Fruit fly (Drosophila melanogaster) whole organism, prepupa: Measurements from ENCODE around the gene DnaJ-1.
A peak's percentile ranks its signal among the peaks of the same experiment; 100 is the strongest.

Experiments used
- CG10631 ChIP-seq: fragments of 200-800 bp; sonication (Bioruptor generic); optimal IDR thresholded peaks from 2 replicates; lab custom pipeline; 2016; ENCODE audit warnings: missing biosample characterization, missing genetic modification characterization
- CG10669 ChIP-seq: fragments of 200-800 bp; sonication (Bioruptor generic); optimal IDR thresholded peaks from 3 replicates; lab custom pipeline; 2018; ENCODE audit warnings: missing biosample characterization, mild to moderate bottlenecking, missing genetic modification characterization, moderate library complexity
- CG11762 ChIP-seq: fragments of 200-800 bp; sonication (Bioruptor generic); optimal IDR thresholded peaks from 3 replicates; lab custom pipeline; 2016; ENCODE audit warnings: missing biosample characterization, missing genetic modification characterization; ENCODE audit not compliant: insufficient read depth
- CG15336 ChIP-seq: fragments of 200-800 bp; sonication (Bioruptor generic); IDR thresholded peaks from 2 replicates; pipeline ENCODE4 v1.3.6; 2022; ENCODE audit warnings: missing biosample characterization, missing genetic modification characterization
- CG1621 ChIP-seq: fragments of 200-800 bp; sonication (Bioruptor generic); optimal IDR thresholded peaks from 3 replicates; lab custom pipeline; 2018; ENCODE audit warnings: missing biosample characterization, mild to moderate bottlenecking, missing genetic modification characterization
- CG16779 ChIP-seq: fragments of 200-800 bp; sonication (Bioruptor generic); optimal IDR thresholded peaks from 3 replicates; lab custom pipeline; 2017; ENCODE audit warnings: missing biosample characterization, mild to moderate bottlenecking, missing genetic modification characterization
- CG3032 ChIP-seq: fragments of 200-800 bp; optimal IDR thresholded peaks from 2 replicates; lab custom pipeline; 2019; ENCODE audit warnings: missing biosample characterization, mild to moderate bottlenecking, missing genetic modification characterization, moderate library complexity
- CG31627 ChIP-seq: fragments of 200-800 bp; sonication (Bioruptor generic); optimal IDR thresholded peaks from 3 replicates; lab custom pipeline; 2016; ENCODE audit warnings: missing biosample characterization, missing genetic modification characterization
- CG32006 ChIP-seq: fragments of 200-800 bp; sonication (Bioruptor generic); optimal IDR thresholded peaks from 3 replicates; lab custom pipeline; 2017; ENCODE audit warnings: missing biosample characterization, mild to moderate bottlenecking, missing genetic modification characterization
- CG6163 ChIP-seq: fragments of 200-800 bp; sonication (Bioruptor generic); IDR thresholded peaks from 3 replicates; pipeline ENCODE4 v1.3.6; 2022; ENCODE audit warnings: missing biosample characterization, missing genetic modification characterization
- CG6276 ChIP-seq: fragments of 200-800 bp; sonication (Bioruptor generic); optimal IDR thresholded peaks from 2 replicates; lab custom pipeline; 2017; ENCODE audit warnings: missing biosample characterization, mild to moderate bottlenecking, missing genetic modification characterization
- CG6792 ChIP-seq: fragments of 200-800 bp; sonication (Bioruptor generic); optimal IDR thresholded peaks from 3 replicates; lab custom pipeline; 2016; ENCODE audit warnings: missing biosample characterization, missing genetic modification characterization
- CG6808 ChIP-seq: fragments of 200-800 bp; sonication (Bioruptor generic); optimal IDR thresholded peaks from 3 replicates; lab custom pipeline; 2017; ENCODE audit warnings: missing biosample characterization, missing genetic modification characterization, mild to moderate bottlenecking, moderate library complexity, missing genetic modification reagents
- CG7368 ChIP-seq: fragments of 200-800 bp; sonication (Bioruptor generic); optimal IDR thresholded peaks from 3 replicates; lab custom pipeline; 2016; ENCODE audit warnings: missing biosample characterization, missing genetic modification characterization
- CG8119 ChIP-seq: fragments of 200-800 bp; sonication (Bioruptor generic); IDR thresholded peaks from 3 replicates; pipeline ENCODE4 v1.3.6; 2022; ENCODE audit warnings: missing biosample characterization, missing genetic modification characterization
- CG8632 ChIP-seq: fragments of 200-800 bp; sonication (Bioruptor generic); optimal IDR thresholded peaks from 3 replicates; lab custom pipeline; 2016; ENCODE audit warnings: missing biosample characterization, missing genetic modification characterization
- CG9139 ChIP-seq: fragments of 200-800 bp; sonication (Bioruptor generic); optimal IDR thresholded peaks from 3 replicates; lab custom pipeline; 2017; ENCODE audit warnings: missing biosample characterization, mild to moderate bottlenecking, missing genetic modification characterization
- Eip75B ChIP-seq: fragments of 200-800 bp; sonication (Bioruptor generic); optimal IDR thresholded peaks from 3 replicates; lab custom pipeline; 2016; ENCODE audit warnings: missing biosample characterization, missing genetic modification characterization
- Eip78C ChIP-seq: fragments of 200-800 bp; sonication (Bioruptor generic); peaks from one replicate; lab custom pipeline; 2016; ENCODE audit warnings: missing biosample characterization, missing genetic modification characterization
- Ets21C ChIP-seq: fragments of 200-800 bp; sonication (Bioruptor generic); optimal IDR thresholded peaks from 3 replicates; lab custom pipeline; 2016; ENCODE audit warnings: missing biosample characterization, missing genetic modification characterization
- Hr39 ChIP-seq: fragments of 200-800 bp; sonication (Bioruptor generic); optimal IDR thresholded peaks from 2 replicates; lab custom pipeline; 2016; ENCODE audit warnings: missing biosample characterization, missing genetic modification characterization
- Smox ChIP-seq: fragments of 200-800 bp; sonication (Bioruptor generic); optimal IDR thresholded peaks from 3 replicates; lab custom pipeline; 2016; ENCODE audit warnings: missing biosample characterization, missing genetic modification characterization
- Sox102F ChIP-seq: fragments of 200-800 bp; sonication (Bioruptor generic); optimal IDR thresholded peaks from 2 replicates; lab custom pipeline; 2016; ENCODE audit warnings: missing biosample characterization, mild to moderate bottlenecking, missing genetic modification characterization
- Sox14 ChIP-seq: fragments of 200-800 bp; sonication (Bioruptor generic); optimal IDR thresholded peaks from 3 replicates; lab custom pipeline; 2016; ENCODE audit warnings: missing biosample characterization, missing genetic modification characterization
- Sox15 ChIP-seq: fragments of 200-800 bp; sonication (Bioruptor generic); optimal IDR thresholded peaks from 3 replicates; lab custom pipeline; 2016; ENCODE audit warnings: missing biosample characterization, missing genetic modification characterization
- achi ChIP-seq: fragments of 200-800 bp; sonication (Bioruptor generic); optimal IDR thresholded peaks from 3 replicates; lab custom pipeline; 2016; ENCODE audit warnings: missing biosample characterization, missing genetic modification characterization
- acj6 ChIP-seq: fragments of 200-800 bp; sonication (Bioruptor generic); optimal IDR thresholded peaks from 3 replicates; lab custom pipeline; 2016; ENCODE audit warnings: missing biosample characterization, missing genetic modification characterization
- cyc ChIP-seq: fragments of 200-800 bp; sonication (Bioruptor generic); optimal IDR thresholded peaks from 3 replicates; lab custom pipeline; 2016; ENCODE audit warnings: missing biosample characterization, missing genetic modification characterization
- dac ChIP-seq: fragments of 200-800 bp; sonication (Bioruptor generic); optimal IDR thresholded peaks from 2 replicates; lab custom pipeline; 2017; ENCODE audit warnings: missing biosample characterization, mild to moderate bottlenecking, missing genetic modification characterization
- dsx ChIP-seq: fragments of 200-800 bp; optimal IDR thresholded peaks from 3 replicates; lab custom pipeline; 2019; ENCODE audit warnings: missing biosample characterization, mild to moderate bottlenecking, missing genetic modification characterization, moderate library complexity; ENCODE audit not compliant: poor library complexity, severe bottlenecking
- eg ChIP-seq: fragments of 200-800 bp; sonication (Bioruptor generic); IDR thresholded peaks from 3 replicates; pipeline ENCODE4 v1.3.6; 2022; ENCODE audit warnings: missing biosample characterization, missing genetic modification characterization
- esn ChIP-seq: fragments of 200-800 bp; sonication (Bioruptor generic); optimal IDR thresholded peaks from 2 replicates; lab custom pipeline; 2016; ENCODE audit warnings: missing biosample characterization, mild to moderate bottlenecking, missing genetic modification characterization, moderate library complexity
- fd59A ChIP-seq: fragments of 200-800 bp; sonication (Bioruptor generic); optimal IDR thresholded peaks from 2 replicates; lab custom pipeline; 2017; ENCODE audit warnings: missing biosample characterization, mild to moderate bottlenecking, missing genetic modification characterization, missing genetic modification reagents
- fkh ChIP-seq: fragments of 200-800 bp; sonication (Bioruptor generic); optimal IDR thresholded peaks from 3 replicates; lab custom pipeline; 2017; ENCODE audit warnings: missing biosample characterization, mild to moderate bottlenecking, missing genetic modification characterization, moderate library complexity
- lz ChIP-seq: fragments of 200-800 bp; sonication (Bioruptor generic); optimal IDR thresholded peaks from 3 replicates; lab custom pipeline; 2016; ENCODE audit warnings: missing biosample characterization, missing genetic modification characterization
- svp ChIP-seq: fragments of 200-800 bp; sonication (Bioruptor generic); peaks from one replicate; lab custom pipeline; 2016; ENCODE audit warnings: missing biosample characterization, missing genetic modification characterization
- topi ChIP-seq: fragments of 200-800 bp; sonication (Bioruptor generic); optimal IDR thresholded peaks from 3 replicates; lab custom pipeline; 2016; ENCODE audit warnings: missing biosample characterization, missing genetic modification characterization
- vri ChIP-seq: fragments of 200-800 bp; sonication (Bioruptor generic); optimal IDR thresholded peaks from 3 replicates; lab custom pipeline; 2016; ENCODE audit warnings: missing biosample characterization, mild to moderate bottlenecking, missing genetic modification characterization

The DnaJ-1 gene

DNA sequence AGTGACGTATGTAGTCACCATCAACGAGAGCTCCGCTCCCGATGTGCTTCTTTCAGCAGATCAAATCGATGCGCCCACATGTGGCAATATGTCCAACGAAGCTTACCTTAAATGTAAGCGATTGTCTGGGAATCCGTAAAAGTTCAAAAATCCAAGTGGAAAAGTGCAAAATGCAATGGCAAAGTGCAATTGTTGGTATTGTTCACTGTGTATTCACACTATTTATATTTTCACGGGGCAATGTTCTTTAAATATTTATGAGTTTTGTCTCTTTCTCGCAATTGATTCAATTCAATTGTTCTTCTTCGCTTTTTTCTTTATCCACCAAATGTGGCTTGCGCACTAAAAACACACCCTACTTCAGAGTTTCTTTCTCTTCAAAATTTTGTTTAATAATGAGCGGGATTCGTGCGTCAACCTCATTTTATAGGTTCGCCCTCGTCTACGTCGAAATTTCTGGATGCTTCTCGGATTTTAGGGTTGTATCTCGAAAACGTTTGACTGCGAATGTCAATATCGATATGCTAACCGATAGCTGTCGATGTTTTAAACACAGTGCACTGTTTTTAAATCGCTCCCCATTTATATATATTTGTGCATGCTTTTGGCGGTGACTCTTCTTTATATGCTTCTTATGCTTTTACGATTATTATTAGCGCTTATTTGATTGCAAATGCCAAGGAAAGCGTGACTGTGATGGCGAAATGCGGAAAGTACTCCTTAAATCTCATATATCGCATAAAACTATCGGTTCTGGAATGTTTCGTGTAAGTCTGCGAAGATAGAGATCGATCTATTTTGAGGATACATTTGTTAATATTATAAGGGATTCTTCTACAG lies at the start of gene DnaJ-1 (continued):
- peak; percentile 64 for TF ChIP-seq vri (GFP tag; lab: Kevin White, UChicago)
- TF ChIP-seq svp (GFP tag; lab: Kevin White, UChicago): peak; percentile 75
- peak; percentile 18 for TF ChIP-seq CG6792 (GFP tag; lab: Kevin White, UChicago)
- TF ChIP-seq CG6276 (GFP tag; lab: Kevin White, UChicago): no peak
- peak; percentile 61 for TF ChIP-seq Sox14 (GFP tag; lab: Kevin White, UChicago)
- TF ChIP-seq Smox (GFP tag; lab: Kevin White, UChicago): no peak
- TF ChIP-seq CG10669: no peak
- TF ChIP-seq CG10631 (GFP tag; lab: Kevin White, UChicago): peak; percentile 18
- TF ChIP-seq Eip75B (GFP tag; lab: Kevin White, UChicago): peak; percentile 36

DNA sequence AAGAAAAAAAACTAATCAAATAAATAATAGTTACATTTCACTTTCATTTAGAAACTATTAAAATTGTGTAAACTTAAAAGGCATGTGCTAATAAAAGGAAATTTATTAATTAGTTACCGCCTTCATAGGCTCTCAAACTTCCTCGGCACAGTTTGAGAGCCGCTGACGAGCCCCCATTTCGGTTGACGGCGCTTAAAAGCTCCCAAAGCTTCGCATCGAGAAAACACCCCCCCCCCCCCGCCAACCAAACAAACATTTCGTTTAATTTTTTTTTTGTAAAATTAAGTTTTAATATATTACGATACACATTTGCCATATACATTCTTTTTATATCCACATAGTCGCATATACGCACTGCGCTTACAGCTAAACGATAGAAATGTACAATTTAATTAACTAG lies 45.3 kb upstream of the DnaJ-1 start:
- TF ChIP-seq dac (GFP tag; lab: Kevin White, UChicago) (no peak), CG1621 (tag; lab: Kevin White, UChicago) (no peak), eg (GFP tag; lab: Robert Waterston, UW) (no peak), acj6 (GFP tag; lab: Kevin White, UChicago) (no peak), CG6808 (GFP tag; lab: Kevin White, UChicago) (no peak), Smox (GFP tag; lab: Kevin White, UChicago) (no peak), CG16779 (tag; lab: Kevin White, UChicago) (no peak), Sox14 (GFP tag; lab: Kevin White, UChicago) (no peak), CG31627 (GFP tag; lab: Kevin White, UChicago) (no peak), CG9139 (GFP tag; lab: Kevin White, UChicago) (no peak), CG8119 (GFP tag; lab: Robert Waterston, UW) (no peak), CG32006 (GFP tag; lab: Kevin White, UChicago) (no peak), Sox102F (GFP tag; lab: Kevin White, UChicago) (no peak), CG6792 (GFP tag; lab: Kevin White, UChicago) (no peak), CG7368 (GFP tag; lab: Kevin White, UChicago) (no peak), lz (GFP tag; lab: Kevin White, UChicago) (no peak), fd59A (GFP tag; lab: Kevin White, UChicago) (no peak)

DNA sequence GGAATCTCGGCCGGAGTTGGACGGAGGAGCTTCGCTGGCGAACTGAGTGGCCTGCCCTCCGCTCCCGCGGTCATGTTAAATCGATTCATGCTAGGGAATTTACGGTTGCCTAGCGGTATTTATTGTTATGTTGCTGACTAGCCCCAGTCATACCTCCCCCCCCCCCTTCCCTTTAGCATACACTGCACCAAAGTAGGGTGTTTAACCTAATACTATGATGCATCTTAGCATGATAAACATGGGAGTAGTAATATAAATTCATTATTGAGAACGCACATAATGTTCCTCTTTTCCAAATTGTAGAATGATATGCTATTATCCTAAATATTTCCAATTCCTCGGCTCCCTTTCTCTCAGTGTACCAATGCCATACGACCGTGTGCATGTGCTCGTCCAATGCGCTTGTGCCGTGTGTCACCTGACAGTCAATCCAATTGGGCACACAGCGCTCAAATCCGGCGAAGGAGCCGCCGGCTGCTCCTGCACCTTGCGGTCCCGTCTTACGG lies 44.6 kb upstream of the DnaJ-1 start, which contains the start of gene Tektin-C:
Tektin-C (minus strand) TSS at position 51 of the 506 bp plus-strand sequence.
- TF ChIP-seq Sox14 (GFP tag; lab: Kevin White, UChicago) (no peak), Ets21C (GFP tag; lab: Kevin White, UChicago) (no peak), CG6163 (GFP tag; lab: Robert Waterston, UW) (peak; percentile 24; the same call in 1 of the 3 replicates), Hr39 (no peak), CG15336 (GFP tag; lab: Robert Waterston, UW) (peak; percentile 32; the same call in 1 of the 2 replicates), Eip78C (GFP tag; lab: Kevin White, UChicago) (peak; percentile 52), dsx (GFP tag; lab: Kevin White, UChicago) (no peak), vri (GFP tag; lab: Kevin White, UChicago) (no peak), eg (GFP tag; lab: Robert Waterston, UW) (0 out of 3 replicates have a peak, but pooled peaks have one; percentile 41)

- no peak for TF ChIP-seq Sox15 (GFP tag; lab: Kevin White, UChicago)
Measured at dm6 chr3L:5793967-5794366, 42.0 kb upstream of the DnaJ-1 start, which contains the start of gene Bre1. Gene Bre1 (minus strand): TSS chr3L:5794192.

DNA sequence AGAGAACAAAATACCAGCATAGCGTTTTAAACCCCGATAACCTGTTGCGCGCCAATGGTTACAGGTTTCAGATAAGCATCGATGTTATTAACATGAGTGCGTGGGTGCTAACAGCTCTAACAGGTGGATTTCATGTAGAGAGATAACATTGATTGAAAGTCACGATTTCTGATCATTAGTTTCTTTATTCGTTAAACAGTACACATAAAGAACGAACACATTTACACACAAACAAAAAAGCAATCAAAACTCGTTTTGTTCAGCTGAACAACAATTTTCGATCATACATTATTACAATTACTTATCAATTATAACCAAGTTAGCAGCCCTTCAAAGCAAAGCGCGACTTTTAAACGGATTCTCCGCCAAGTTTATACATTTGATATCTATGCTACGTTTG lies 37.7 kb upstream of the DnaJ-1 start:
- TF ChIP-seq CG8632 (peak; percentile 24), CG3032 (tag; lab: Kevin White, UChicago) (peak; percentile 34), CG31627 (GFP tag; lab: Kevin White, UChicago) (peak; percentile 17), lz (GFP tag; lab: Kevin White, UChicago) (peak; percentile 57), CG15336 (GFP tag; lab: Robert Waterston, UW) (peak; percentile 27; the same call in 1 of the 2 replicates), cyc (GFP tag; lab: Kevin White, UChicago) (peak; percentile 37), achi (no peak), CG6163 (GFP tag; lab: Robert Waterston, UW) (no peak), CG11762 (GFP tag; lab: Kevin White, UChicago) (no peak), dac (GFP tag; lab: Kevin White, UChicago) (no peak), Eip78C (GFP tag; lab: Kevin White, UChicago) (peak; percentile 86), fkh (GFP tag; lab: Kevin White, UChicago) (no peak), esn (GFP tag; lab: Kevin White, UChicago) (peak; percentile 60), topi (GFP tag; lab: Kevin White, UChicago) (peak; percentile 36), Hr39 (peak; percentile 43)
